Fruit fly (Drosophila melanogaster) whole organism, embryonic: ENCODE results near the gene RpL6.

Source experiments
- Ada2b ChIP-seq: fragments of 200-800 bp; sonication (Bioruptor generic); IDR thresholded peaks from 2 replicates; pipeline ENCODE4 v1.3.6; 2022; ENCODE audit warnings: missing biosample characterization, missing genetic modification characterization
- Blimp-1 ChIP-seq: fragments of 200-800 bp; sonication (Bioruptor generic); optimal IDR thresholded peaks from 3 replicates; lab custom pipeline; 2018; ENCODE audit warnings: missing biosample characterization, missing genetic modification characterization, mild to moderate bottlenecking, moderate library complexity, missing genetic modification reagents
- CG10431 ChIP-seq: fragments of 200-800 bp; sonication (Bioruptor generic); optimal IDR thresholded peaks from 3 replicates; lab custom pipeline; 2018; ENCODE audit warnings: missing biosample characterization, mild to moderate bottlenecking, missing genetic modification characterization
- CG12769 ChIP-seq: fragments of 200-800 bp; sonication (Bioruptor generic); optimal IDR thresholded peaks from 2 replicates; lab custom pipeline; 2019; ENCODE audit warnings: missing biosample characterization, mild to moderate bottlenecking, missing genetic modification characterization, moderate library complexity
- CG13296 ChIP-seq: fragments of 200-800 bp; sonication (Bioruptor generic); optimal IDR thresholded peaks from 3 replicates; lab custom pipeline; 2018; ENCODE audit warnings: missing biosample characterization, mild to moderate bottlenecking, missing genetic modification characterization
- CG15011 ChIP-seq: fragments of 200-800 bp; sonication (Bioruptor generic); optimal IDR thresholded peaks from 3 replicates; lab custom pipeline; 2018; ENCODE audit warnings: missing biosample characterization, mild to moderate bottlenecking, missing genetic modification characterization
- CG16813 ChIP-seq: fragments of 200-800 bp; sonication (Bioruptor generic); IDR thresholded peaks from 3 replicates; pipeline ENCODE4 v1.3.6; 2022; ENCODE audit warnings: missing biosample characterization, missing genetic modification characterization; ENCODE audit not compliant: partially characterized antibody
- CG2712 ChIP-seq: fragments of 200-800 bp; optimal IDR thresholded peaks from 3 replicates; lab custom pipeline; 2019; ENCODE audit warnings: missing biosample characterization, mild to moderate bottlenecking, missing genetic modification characterization, moderate library complexity
- CG4854 ChIP-seq: fragments of 200-800 bp; sonication (Bioruptor generic); optimal IDR thresholded peaks from 2 replicates; lab custom pipeline; 2016; ENCODE audit warnings: missing biosample characterization, missing genetic modification characterization, inconsistent platforms
- CHES-1-like ChIP-seq: fragments of 200-800 bp; sonication (Bioruptor generic); optimal IDR thresholded peaks from 2 replicates; lab custom pipeline; 2016; ENCODE audit warnings: missing biosample characterization, missing genetic modification characterization
- CrebB ChIP-seq: fragments of 200-800 bp; sonication (Bioruptor generic); optimal IDR thresholded peaks from 3 replicates; lab custom pipeline; 2018; ENCODE audit warnings: missing biosample characterization, mild to moderate bottlenecking, missing genetic modification characterization
- Dek ChIP-seq: fragments of 200-800 bp; sonication (Bioruptor generic); optimal IDR thresholded peaks from 3 replicates; lab custom pipeline; 2019; ENCODE audit warnings: missing biosample characterization, mild to moderate bottlenecking, missing genetic modification characterization, moderate library complexity
- Doc3 ChIP-seq: fragments of 200-800 bp; sonication (Bioruptor generic); IDR thresholded peaks from 3 replicates; pipeline ENCODE4 v1.3.6; 2022; ENCODE audit warnings: missing biosample characterization, missing genetic modification characterization; ENCODE audit not compliant: partially characterized antibody
- Ets65A ChIP-seq: fragments of 200-800 bp; sonication (Bioruptor generic); peaks from one replicate; lab custom pipeline; 2016; ENCODE audit warnings: missing biosample characterization, missing genetic modification characterization
- H15 ChIP-seq: fragments of 200-800 bp; sonication (Bioruptor generic); IDR thresholded peaks from 3 replicates; pipeline ENCODE4 v1.3.6; 2022; ENCODE audit warnings: missing biosample characterization, missing genetic modification characterization
- Hey ChIP-seq: fragments of 200-800 bp; sonication (Bioruptor generic); optimal IDR thresholded peaks from 3 replicates; lab custom pipeline; 2018; ENCODE audit warnings: missing biosample characterization, mild to moderate bottlenecking, missing genetic modification characterization
- Hmr ChIP-seq: fragments of 200-800 bp; sonication (Bioruptor generic); optimal IDR thresholded peaks from 3 replicates; lab custom pipeline; 2017; ENCODE audit warnings: mild to moderate bottlenecking, missing biosample characterization, missing genetic modification reagents, missing genetic modification characterization
- Hr51 ChIP-seq, 2 experiments: fragments of 200-800 bp; sonication (Bioruptor generic); optimal IDR thresholded peaks; 2 replicates in 1 of 2; 3 replicates in 1 of 2; lab custom pipeline; 2016 to 2018; ENCODE audit warnings: missing biosample characterization in 2 of 2, missing genetic modification characterization in 2 of 2, mild to moderate bottlenecking in 1 of 2, moderate library complexity in 1 of 2
- NC2β ChIP-seq: fragments of 200-800 bp; sonication (Bioruptor generic); optimal IDR thresholded peaks from 2 replicates; lab custom pipeline; 2016; ENCODE audit warnings: missing biosample characterization, missing genetic modification characterization
- Optix ChIP-seq: fragments of 200-800 bp; sonication (Bioruptor generic); IDR thresholded peaks from 3 replicates; pipeline ENCODE4 v1.3.6; 2022; ENCODE audit warnings: missing biosample characterization, missing genetic modification characterization
- Taf1 ChIP-seq: fragments of 200-800 bp; sonication (Bioruptor generic); IDR thresholded peaks from 2 replicates; pipeline ENCODE4 v1.3.6; 2022; ENCODE audit warnings: missing biosample characterization, missing genetic modification characterization
- chinmo ChIP-seq: fragments of 200-800 bp; sonication (Bioruptor generic); IDR thresholded peaks from 4 replicates; pipeline ENCODE4 v1.3.6; 2022; ENCODE audit warnings: missing biosample characterization, missing genetic modification characterization; ENCODE audit not compliant: partially characterized antibody
- corto ChIP-seq: fragments of 200-800 bp; sonication (Bioruptor generic); optimal IDR thresholded peaks from 2 replicates; lab custom pipeline; 2016; ENCODE audit warnings: missing biosample characterization, mild to moderate bottlenecking, missing genetic modification characterization, moderate library complexity
- fd102C ChIP-seq: fragments of 200-800 bp; sonication (Bioruptor generic); optimal IDR thresholded peaks from 2 replicates; lab custom pipeline; 2018; ENCODE audit warnings: missing biosample characterization, mild to moderate bottlenecking, missing genetic modification characterization, moderate library complexity
- fru ChIP-seq: fragments of >200 bp; optimal IDR thresholded peaks from 2 replicates; lab custom pipeline; 2017
- grau ChIP-seq: fragments of 200-800 bp; optimal IDR thresholded peaks from 3 replicates; lab custom pipeline; 2019; ENCODE audit warnings: missing biosample characterization, mild to moderate bottlenecking, missing genetic modification characterization, moderate library complexity
- grn ChIP-seq: fragments of 200-800 bp; sonication (Bioruptor generic); optimal IDR thresholded peaks from 3 replicates; lab custom pipeline; 2017; ENCODE audit warnings: missing biosample characterization, missing genetic modification characterization
- gsb-n ChIP-seq: fragments of 200-800 bp; sonication (Bioruptor generic); optimal IDR thresholded peaks from 3 replicates; lab custom pipeline; 2018; ENCODE audit warnings: missing biosample characterization, mild to moderate bottlenecking, missing genetic modification characterization
- lilli ChIP-seq: fragments of 200-800 bp; sonication (Bioruptor generic); optimal IDR thresholded peaks from 3 replicates; lab custom pipeline; 2016; ENCODE audit warnings: missing biosample characterization, missing genetic modification characterization
- mam ChIP-seq: fragments of 200-800 bp; sonication (Bioruptor generic); optimal IDR thresholded peaks from 3 replicates; lab custom pipeline; 2016; ENCODE audit warnings: missing biosample characterization, missing genetic modification characterization
- mirr ChIP-seq: fragments of 200-800 bp; sonication (Bioruptor generic); optimal IDR thresholded peaks from 3 replicates; lab custom pipeline; 2018; ENCODE audit warnings: missing biosample characterization, mild to moderate bottlenecking, missing genetic modification characterization
- oc ChIP-seq: fragments of 200-800 bp; sonication (Bioruptor generic); optimal IDR thresholded peaks from 2 replicates; lab custom pipeline; 2018; ENCODE audit warnings: missing biosample characterization, mild to moderate bottlenecking, missing genetic modification characterization, moderate library complexity
- prd ChIP-seq, 3 experiments: fragments of >200 bp in 2 of 3; fragments of 200-800 bp in 1 of 3; sonication (Bioruptor generic) in 1 of 3; optimal IDR thresholded peaks in 2 of 3; IDR thresholded peaks in 1 of 3; 2 replicates in 2 of 3; 3 replicates in 1 of 3; pipeline versions ENCODE4 v1.3.6 to Lab custom; 2017 to 2022; ENCODE audit warnings: missing biosample characterization in 1 of 3, missing genetic modification characterization in 1 of 3
- rib ChIP-seq: fragments of 200-800 bp; sonication (Bioruptor generic); IDR thresholded peaks from 2 replicates; pipeline ENCODE4 v1.3.6; 2022; ENCODE audit warnings: missing biosample characterization, missing genetic modification characterization
- run ChIP-seq: fragments of 200-800 bp; sonication (Bioruptor generic); optimal IDR thresholded peaks from 3 replicates; lab custom pipeline; 2018; ENCODE audit warnings: missing biosample characterization, mild to moderate bottlenecking, missing genetic modification characterization
- salm ChIP-seq: fragments of 200-800 bp; sonication (Bioruptor generic); optimal IDR thresholded peaks from 2 replicates; lab custom pipeline; 2018; ENCODE audit warnings: missing biosample characterization, mild to moderate bottlenecking, missing genetic modification characterization
- sens ChIP-seq: fragments of 200-800 bp; sonication (Bioruptor generic); peaks from one replicate; lab custom pipeline; 2016; ENCODE audit warnings: missing biosample characterization, missing genetic modification characterization

Gene RpL6

dm6 chr3R:31566738-31567137 lies 29.3 kb downstream of the RpL6 start (continued):
- peak; percentile 39 for TF ChIP-seq grau (tag; lab: Kevin White, UChicago)
- no peak for TF ChIP-seq CG16813
- TF ChIP-seq CG2712 (tag; lab: Kevin White, UChicago): peak; percentile 80
- no peak for TF ChIP-seq CG13296 (GFP tag; lab: Kevin White, UChicago)

- TF ChIP-seq CG15011 (GFP tag; lab: Kevin White, UChicago): no peak
- peak; percentile 62 for TF ChIP-seq Ets65A (GFP tag; lab: Kevin White, UChicago)
- peak; percentile 55 for TF ChIP-seq sens (GFP tag; lab: Kevin White, UChicago)
- no peak for TF ChIP-seq run
- no peak for TF ChIP-seq CG4854 (GFP tag; lab: Kevin White, UChicago)
Observed at dm6 chr3R:31565738-31566137, 30.3 kb downstream of the RpL6 start.

dm6 chr3R:31564588-31564987 lies 31.4 kb downstream of the RpL6 start:
- TF ChIP-seq H15 (GFP tag; lab: Robert Waterston, UW): no peak
- TF ChIP-seq salm (tag; lab: Kevin White, UChicago): no peak
- no peak for TF ChIP-seq fru (lab: Kevin White, UChicago)
- no peak for TF ChIP-seq rib (GFP tag; lab: Robert Waterston, UW)
- TF ChIP-seq CHES-1-like (GFP tag; lab: Kevin White, UChicago): no peak
- peak; percentile 66 for TF ChIP-seq grn (GFP tag; lab: Kevin White, UChicago)
- TF ChIP-seq CG12769 (tag; lab: Kevin White, UChicago): peak; percentile 3
- no peak for TF ChIP-seq Dek (tag; lab: Kevin White, UChicago)
- TF ChIP-seq gsb-n (tag; lab: Kevin White, UChicago): no peak
- TF ChIP-seq Blimp-1: peak; percentile 54
- TF ChIP-seq chinmo: 0 out of 4 replicates have a peak, but pooled peaks have one; percentile 12

- TF ChIP-seq Blimp-1: peak; percentile 68
- TF ChIP-seq NC2β (GFP tag; lab: Kevin White, UChicago): no peak
- TF ChIP-seq, all 482 proteins: peak for 1
Observed at dm6 chr3R:31564164-31564563, 31.8 kb downstream of the RpL6 start.

dm6 chr3R:31559781-31560180 lies 36.2 kb downstream of the RpL6 start:
- TF ChIP-seq Hr51 (GFP tag; optimal IDR thresholded peaks at IDR 0.05; lab: Kevin White, UChicago) (no peak), Ada2b (GFP tag; lab: Robert Waterston, UW) (no peak), CrebB (tag; lab: Kevin White, UChicago) (no peak), Optix (GFP tag; lab: Robert Waterston, UW) (no peak), Hmr (GFP tag; lab: Kevin White, UChicago) (no peak), fd102C (GFP tag; lab: Kevin White, UChicago) (no peak), Doc3 (GFP tag; lab: Robert Waterston, UW) (no peak), Taf1 (GFP tag; lab: Robert Waterston, UW) (no peak), Hey (tag; lab: Kevin White, UChicago) (no peak), mirr (GFP tag; lab: Kevin White, UChicago) (no peak), oc (tag; lab: Kevin White, UChicago) (no peak), corto (GFP tag; lab: Kevin White, UChicago) (no peak), CG10431 (GFP tag; lab: Kevin White, UChicago) (no peak), lilli (no peak), mam (GFP tag; lab: Kevin White, UChicago) (no peak), prd (optimal IDR thresholded peaks at IDR 0.05; lab: Kevin White, UChicago) (no peak), prd (GFP tag; IDR thresholded peaks at IDR 0.05; lab: Robert Waterston, UW) (no peak)
